Worm (Caenorhabditis elegans) whole organism, L3 larva: ENCODE measurements around the gene srh-35.

Experiments used
- R02D3.7 ChIP-seq: fragments of 150-350 bp; optimal IDR thresholded peaks from 2 replicates; lab custom pipeline; 2014; ENCODE audit warnings: missing biosample characterization, missing genetic modification characterization
- aly-2 ChIP-seq: fragments of 150-350 bp; optimal IDR thresholded peaks from 2 replicates; lab custom pipeline; 2014; ENCODE audit warnings: missing biosample characterization, missing genetic modification characterization
- ama-1 ChIP-seq: fragments of 150-350 bp; optimal IDR thresholded peaks from 2 replicates; lab custom pipeline; 2018
- ceh-28 ChIP-seq: fragments of 150-350 bp; optimal IDR thresholded peaks from 2 replicates; lab custom pipeline; 2014; ENCODE audit warnings: missing biosample characterization, missing genetic modification reagents, missing genetic modification characterization
- ceh-82 ChIP-seq: fragments of 150-350 bp; optimal IDR thresholded peaks from 2 replicates; lab custom pipeline; 2014; ENCODE audit warnings: missing biosample characterization, missing genetic modification characterization
- ceh-9 ChIP-seq: sonication (generic microtip); optimal IDR thresholded peaks from 2 replicates; lab custom pipeline; 2018; ENCODE audit warnings: missing biosample characterization, missing genetic modification characterization
- daf-12 ChIP-seq: fragments of 150-350 bp; optimal IDR thresholded peaks from 2 replicates; lab custom pipeline; 2014; ENCODE audit warnings: missing biosample characterization, missing genetic modification reagents, missing genetic modification characterization
- egl-5 ChIP-seq: fragments of 150-350 bp; optimal IDR thresholded peaks from 2 replicates; lab custom pipeline; 2017; ENCODE audit warnings: missing biosample characterization, missing genetic modification reagents, missing genetic modification characterization, inconsistent platforms
- elt-2 ChIP-seq: sonication (generic microtip); optimal IDR thresholded peaks from 2 replicates; lab custom pipeline; 2016; ENCODE audit warnings: missing genetic modification reagents, mild to moderate bottlenecking, missing genetic modification characterization, missing compliant biosample characterization
- elt-3 ChIP-seq, 3 experiments: fragments of 150-350 bp in 1 of 3; sonication (generic microtip) in 2 of 3; optimal IDR thresholded peaks; 2 replicates in 2 of 3; 4 replicates in 1 of 3; lab custom pipeline; 2014 to 2017; ENCODE audit warnings: missing biosample characterization in 3 of 3, missing genetic modification characterization in 3 of 3
- eor-1 ChIP-seq, 2 experiments: fragments of 150-350 bp; optimal IDR thresholded peaks; 2 replicates each; lab custom pipeline; 2014 to 2018; ENCODE audit warnings: missing biosample characterization in 2 of 2, missing genetic modification characterization in 2 of 2
- fkh-2 ChIP-seq: fragments of 150-350 bp; optimal IDR thresholded peaks from 2 replicates; lab custom pipeline; 2014; ENCODE audit warnings: missing biosample characterization, missing genetic modification reagents, missing genetic modification characterization
- jun-1 ChIP-seq: fragments of 150-350 bp; optimal IDR thresholded peaks from 2 replicates; lab custom pipeline; 2014; ENCODE audit warnings: missing biosample characterization, missing genetic modification reagents, missing genetic modification characterization
- lsy-12 ChIP-seq: sonication (generic microtip); optimal IDR thresholded peaks from 2 replicates; lab custom pipeline; 2016; ENCODE audit warnings: mild to moderate bottlenecking, missing genetic modification characterization, missing compliant biosample characterization
- mdl-1 ChIP-seq: fragments of 150-350 bp; optimal IDR thresholded peaks from 2 replicates; lab custom pipeline; 2014; ENCODE audit warnings: missing biosample characterization, missing genetic modification characterization
- mml-1 ChIP-seq: fragments of 150-350 bp; sonication (generic microtip); optimal IDR thresholded peaks from 3 replicates; lab custom pipeline; 2014; ENCODE audit warnings: missing biosample characterization, missing genetic modification characterization
- nfya-1 ChIP-seq: sonication (generic microtip); optimal IDR thresholded peaks from 2 replicates; lab custom pipeline; 2017; ENCODE audit warnings: missing genetic modification characterization, mild to moderate bottlenecking, missing compliant biosample characterization, antibody characterized with exemption, moderate library complexity; ENCODE audit not compliant: insufficient read depth
- nhr-12 ChIP-seq: fragments of 150-350 bp; optimal IDR thresholded peaks from 2 replicates; lab custom pipeline; 2014; ENCODE audit warnings: missing biosample characterization, missing genetic modification characterization
- nhr-23 ChIP-seq: fragments of 150-350 bp; optimal IDR thresholded peaks from 2 replicates; lab custom pipeline; 2014; ENCODE audit warnings: missing biosample characterization, missing genetic modification reagents, missing genetic modification characterization
- nhr-237 ChIP-seq: fragments of 150-350 bp; optimal IDR thresholded peaks from 2 replicates; lab custom pipeline; 2014; ENCODE audit warnings: missing biosample characterization, missing genetic modification characterization
- nhr-25 ChIP-seq: sonication (generic microtip); optimal IDR thresholded peaks from 2 replicates; lab custom pipeline; 2017; ENCODE audit warnings: missing biosample characterization, missing genetic modification characterization
- nhr-43 ChIP-seq: sonication (generic microtip); optimal IDR thresholded peaks from 2 replicates; lab custom pipeline; 2016; ENCODE audit warnings: mild to moderate bottlenecking, missing genetic modification characterization, missing compliant biosample characterization; ENCODE audit not compliant: poor library complexity, severe bottlenecking
- nhr-76 ChIP-seq: fragments of 150-350 bp; sonication (generic microtip); optimal IDR thresholded peaks from 5 replicates; lab custom pipeline; 2014; ENCODE audit warnings: missing biosample characterization, missing genetic modification characterization
- nhr-77 ChIP-seq: fragments of 150-350 bp; optimal IDR thresholded peaks from 2 replicates; lab custom pipeline; 2014; ENCODE audit warnings: missing biosample characterization, missing genetic modification characterization
- pha-4 ChIP-seq: fragments of 150-350 bp; optimal IDR thresholded peaks from 2 replicates; lab custom pipeline; 2014; ENCODE audit warnings: missing biosample characterization, missing genetic modification reagents, missing genetic modification characterization
- pqm-1 ChIP-seq: fragments of 150-350 bp; optimal IDR thresholded peaks from 2 replicates; lab custom pipeline; 2017; ENCODE audit warnings: missing biosample characterization, missing genetic modification characterization, inconsistent platforms
- sea-2 ChIP-seq: fragments of 150-350 bp; sonication (generic microtip); optimal IDR thresholded peaks from 4 replicates; lab custom pipeline; 2014; ENCODE audit warnings: missing biosample characterization, missing genetic modification reagents, missing genetic modification characterization
- skn-1 ChIP-seq: fragments of 150-350 bp; optimal IDR thresholded peaks from 2 replicates; lab custom pipeline; 2014; ENCODE audit warnings: missing biosample characterization, missing genetic modification characterization
- snpc-4 ChIP-seq: fragments of 150-350 bp; optimal IDR thresholded peaks from 2 replicates; lab custom pipeline; 2014; ENCODE audit warnings: missing biosample characterization, missing genetic modification characterization
- tbx-2 ChIP-seq: sonication (generic microtip); optimal IDR thresholded peaks from 2 replicates; lab custom pipeline; 2016; ENCODE audit warnings: mild to moderate bottlenecking, missing genetic modification characterization, missing compliant biosample characterization
- zag-1 ChIP-seq: fragments of 150-350 bp; optimal IDR thresholded peaks from 2 replicates; lab custom pipeline; 2014; ENCODE audit warnings: missing biosample characterization, missing genetic modification characterization
- ztf-11 ChIP-seq: fragments of 150-350 bp; optimal IDR thresholded peaks from 2 replicates; lab custom pipeline; 2014; ENCODE audit warnings: missing biosample characterization, missing genetic modification characterization
- ztf-4 ChIP-seq: fragments of 150-350 bp; optimal IDR thresholded peaks from 2 replicates; lab custom pipeline; 2014; ENCODE audit warnings: missing biosample characterization, missing genetic modification characterization

Gene srh-35

ce11 chrV:489320-489719 is 40.3 kb upstream of the srh-35 start, which contains the start of gene nhr-106:
Gene nhr-106, plus strand, starts transcription at chrV:489620.
- TF ChIP-seq pqm-1 (peak; percentile 6), R02D3.7 (tag; lab: Kevin White, UChicago) (no peak), elt-2 (peak; percentile 39), nhr-77 (no peak)

ce11 chrV:487980-488379 is 39.0 kb upstream of the srh-35 start:
- TF ChIP-seq mml-1 (tag; lab: Kevin White, UChicago), result no peak

- TF ChIP-seq nhr-237, result no peak
- no peak for TF ChIP-seq nhr-77
- TF ChIP-seq nhr-25, result no peak
- no peak for TF ChIP-seq nfya-1 (tag; lab: Kevin White, UChicago)
- no peak for TF ChIP-seq zag-1 (tag; lab: Kevin White, UChicago)
- TF ChIP-seq ztf-11 (tag; lab: Kevin White, UChicago), result no peak
These were observed 37.7 kb upstream of the srh-35 start, which contains the start of gene nhr-211 for ce11 chrV:486684-487083. Gene nhr-211, plus strand, starts transcription at chrV:486984.

- TF ChIP-seq mdl-1 (tag; lab: Kevin White, UChicago) (no peak), ceh-82 (no peak), zag-1 (tag; lab: Kevin White, UChicago) (no peak), nhr-76 (tag; lab: Kevin White, UChicago) (no peak), snpc-4 (no peak), elt-3 (tag; optimal IDR thresholded peaks at IDR 0.05; lab: Kevin White, UChicago) (no peak), nhr-237 (no peak), nhr-12 (tag; lab: Kevin White, UChicago) (no peak), ceh-28 (tag; lab: Kevin White, UChicago) (peak; percentile 57), mml-1 (tag; lab: Kevin White, UChicago) (no peak), nhr-25 (no peak), ama-1 (lab: Kevin White, UChicago) (no peak), eor-1 (tag; optimal IDR thresholded peaks at IDR 0.05; lab: Kevin White, UChicago) (no peak), ceh-9 (no peak), pqm-1 (peak; percentile 50), nhr-77 (no peak), egl-5 (no peak), nhr-43 (tag; lab: Kevin White, UChicago) (no peak), jun-1 (no peak), nhr-23 (tag; lab: Kevin White, UChicago) (peak; percentile 27), tbx-2 (tag; lab: Kevin White, UChicago) (no peak), daf-12 (no peak), nfya-1 (tag; lab: Kevin White, UChicago) (no peak), elt-2 (peak; percentile 40), pha-4 (peak; percentile 83), lsy-12 (tag; lab: Kevin White, UChicago) (no peak), fkh-2 (no peak)
These were observed 35.4 kb upstream of the srh-35 start, which contains the start of gene nhr-212 for ce11 chrV:484285-484890. Gene nhr-212, plus strand, starts transcription at chrV:484857.

- peak; percentile 20 for TF ChIP-seq pha-4
- peak; percentile 77 for TF ChIP-seq pqm-1
- no peak for TF ChIP-seq skn-1 (tag; lab: Kevin White, UChicago)
- no peak for TF ChIP-seq daf-12
- TF ChIP-seq sea-2 (GFP tag; lab: Kevin White, UChicago), result no peak
- TF ChIP-seq elt-2, result peak; percentile 90
- no peak for TF ChIP-seq aly-2 (tag; lab: Kevin White, UChicago)
These were observed 34.3 kb upstream of the srh-35 start, which contains the start of gene nhr-130 for ce11 chrV:483289-483795. Gene nhr-130, minus strand, starts transcription at chrV:483339.

ce11 chrV:482860-483259 is 33.8 kb upstream of the srh-35 start:
- peak; percentile 74 for TF ChIP-seq nfya-1 (tag; lab: Kevin White, UChicago)
- TF ChIP-seq ztf-4 (tag; lab: Kevin White, UChicago), result no peak
- TF ChIP-seq pqm-1, result peak; percentile 0
